Fruit fly (Drosophila melanogaster) whole organism, embryonic: ENCODE results near the gene Stim.
A peak's percentile ranks its signal among the peaks of the same experiment; 100 is the strongest.

Source experiments
- ATbp ChIP-seq: fragments of 200-800 bp; sonication (Bioruptor generic); optimal IDR thresholded peaks from 2 replicates; lab custom pipeline; 2017; ENCODE audit warnings: missing biosample characterization, mild to moderate bottlenecking, missing genetic modification characterization, missing genetic modification reagents
- Ada2b ChIP-seq: fragments of 200-800 bp; sonication (Bioruptor generic); IDR thresholded peaks from 2 replicates; pipeline ENCODE4 v1.3.6; 2022; ENCODE audit warnings: missing biosample characterization, missing genetic modification characterization
- B-H2 ChIP-seq: fragments of 200-800 bp; sonication (Bioruptor generic); optimal IDR thresholded peaks from 2 replicates; lab custom pipeline; 2018; ENCODE audit warnings: missing biosample characterization, mild to moderate bottlenecking, missing genetic modification characterization
- CG1024 ChIP-seq: fragments of 200-800 bp; sonication (Bioruptor generic); IDR thresholded peaks from 2 replicates; pipeline ENCODE4 v1.3.6; 2022; ENCODE audit warnings: missing biosample characterization, missing genetic modification characterization
- CG10267 ChIP-seq: fragments of 200-800 bp; sonication (Bioruptor generic); optimal IDR thresholded peaks from 2 replicates; lab custom pipeline; 2018; ENCODE audit warnings: missing biosample characterization, mild to moderate bottlenecking, missing genetic modification characterization, moderate library complexity
- CG10979 ChIP-seq: fragments of 200-800 bp; sonication (Bioruptor generic); optimal IDR thresholded peaks from 2 replicates; lab custom pipeline; 2018; ENCODE audit warnings: missing biosample characterization, mild to moderate bottlenecking, missing genetic modification characterization, moderate library complexity
- CG13424 ChIP-seq: fragments of 200-800 bp; sonication (Bioruptor generic); optimal IDR thresholded peaks from 2 replicates; lab custom pipeline; 2019; ENCODE audit warnings: missing biosample characterization, mild to moderate bottlenecking, missing genetic modification characterization, moderate library complexity
- CG14710 ChIP-seq: fragments of 200-800 bp; sonication (Bioruptor generic); optimal IDR thresholded peaks from 3 replicates; lab custom pipeline; 2019; ENCODE audit warnings: missing biosample characterization, mild to moderate bottlenecking, missing genetic modification characterization, moderate library complexity
- CG15601 ChIP-seq: fragments of 200-800 bp; sonication (Bioruptor generic); optimal IDR thresholded peaks from 3 replicates; lab custom pipeline; 2019; ENCODE audit warnings: missing biosample characterization, mild to moderate bottlenecking, missing genetic modification characterization, moderate library complexity
- CG1603 ChIP-seq: fragments of 200-800 bp; sonication (Bioruptor generic); optimal IDR thresholded peaks from 2 replicates; lab custom pipeline; 2019; ENCODE audit warnings: missing biosample characterization, mild to moderate bottlenecking, missing genetic modification characterization, moderate library complexity
- CG17328 ChIP-seq: fragments of 200-800 bp; sonication (Bioruptor generic); IDR thresholded peaks from 2 replicates; pipeline ENCODE4 v1.3.6; 2022; ENCODE audit warnings: missing biosample characterization, missing genetic modification characterization
- CG17829 ChIP-seq: fragments of 200-800 bp; optimal IDR thresholded peaks from 2 replicates; lab custom pipeline; 2019; ENCODE audit warnings: missing biosample characterization, mild to moderate bottlenecking, missing genetic modification characterization, moderate library complexity
- CG2120 ChIP-seq: fragments of 200-800 bp; sonication (Bioruptor generic); optimal IDR thresholded peaks from 3 replicates; lab custom pipeline; 2016; ENCODE audit warnings: missing biosample characterization, missing genetic modification characterization
- CG30020 ChIP-seq: fragments of 200-800 bp; optimal IDR thresholded peaks from 2 replicates; lab custom pipeline; 2019; ENCODE audit warnings: missing biosample characterization, mild to moderate bottlenecking, missing genetic modification characterization, moderate library complexity
- CG3407 ChIP-seq: fragments of 200-800 bp; sonication (Bioruptor generic); optimal IDR thresholded peaks from 2 replicates; lab custom pipeline; 2018; ENCODE audit warnings: missing biosample characterization, mild to moderate bottlenecking, missing genetic modification characterization
- CG6791 ChIP-seq: fragments of 200-800 bp; sonication (Bioruptor generic); IDR thresholded peaks from 3 replicates; pipeline ENCODE4 v1.3.6; 2022; ENCODE audit warnings: missing biosample characterization, missing genetic modification characterization; ENCODE audit not compliant: partially characterized antibody
- CG7928 ChIP-seq: fragments of 200-800 bp; sonication (Bioruptor generic); optimal IDR thresholded peaks from 2 replicates; lab custom pipeline; 2017; ENCODE audit warnings: missing biosample characterization, mild to moderate bottlenecking, missing genetic modification characterization
- CG7963 ChIP-seq: fragments of 200-800 bp; sonication (Bioruptor generic); IDR thresholded peaks from 3 replicates; pipeline ENCODE4 v1.3.6; 2022; ENCODE audit warnings: missing biosample characterization, missing genetic modification characterization; ENCODE audit not compliant: partially characterized antibody
- CG8388 ChIP-seq: fragments of 200-800 bp; sonication (Bioruptor generic); optimal IDR thresholded peaks from 2 replicates; lab custom pipeline; 2019; ENCODE audit warnings: missing biosample characterization, mild to moderate bottlenecking, missing genetic modification characterization, moderate library complexity
- CG9797 ChIP-seq: fragments of 200-800 bp; sonication (Bioruptor generic); optimal IDR thresholded peaks from 3 replicates; lab custom pipeline; 2018; ENCODE audit warnings: missing biosample characterization, mild to moderate bottlenecking, missing genetic modification characterization
- HmgZ ChIP-seq: fragments of 200-800 bp; sonication (Bioruptor generic); optimal IDR thresholded peaks from 2 replicates; lab custom pipeline; 2018; ENCODE audit warnings: missing biosample characterization, mild to moderate bottlenecking, missing genetic modification characterization
- Hr51 ChIP-seq, 2 experiments: fragments of 200-800 bp; sonication (Bioruptor generic); optimal IDR thresholded peaks; 2 replicates in 1 of 2; 3 replicates in 1 of 2; lab custom pipeline; 2016 to 2018; ENCODE audit warnings: missing biosample characterization in 2 of 2, missing genetic modification characterization in 2 of 2, mild to moderate bottlenecking in 1 of 2, moderate library complexity in 1 of 2
- Nf-YB ChIP-seq: fragments of 200-800 bp; sonication (Bioruptor generic); optimal IDR thresholded peaks from 3 replicates; lab custom pipeline; 2019; ENCODE audit warnings: missing biosample characterization, mild to moderate bottlenecking, missing genetic modification characterization, moderate library complexity
- Opbp ChIP-seq: fragments of 200-800 bp; sonication (Bioruptor generic); IDR thresholded peaks from 3 replicates; pipeline ENCODE4 v1.3.6; 2022; ENCODE audit warnings: missing biosample characterization, missing genetic modification characterization; ENCODE audit not compliant: partially characterized antibody
- Sox100B ChIP-seq: fragments of 200-800 bp; sonication (Bioruptor generic); optimal IDR thresholded peaks from 3 replicates; lab custom pipeline; 2018; ENCODE audit warnings: missing biosample characterization, mild to moderate bottlenecking, missing genetic modification characterization
- ap ChIP-seq: fragments of 200-800 bp; sonication (Bioruptor generic); IDR thresholded peaks from 2 replicates; pipeline ENCODE4 v1.3.6; 2022; ENCODE audit warnings: missing biosample characterization, missing genetic modification characterization
- bbx ChIP-seq: fragments of 200-800 bp; sonication (Bioruptor generic); IDR thresholded peaks from 2 replicates; pipeline ENCODE4 v1.3.6; 2022; ENCODE audit warnings: missing biosample characterization, missing genetic modification characterization; ENCODE audit not compliant: partially characterized antibody
- cas ChIP-seq: fragments of 200-800 bp; sonication (Bioruptor generic); IDR thresholded peaks from 2 replicates; pipeline ENCODE4 v1.3.6; 2022; ENCODE audit warnings: missing biosample characterization, missing genetic modification characterization
- dpn ChIP-seq, 2 experiments: fragments of 200-800 bp; sonication (Bioruptor generic); optimal IDR thresholded peaks; 3 replicates each; lab custom pipeline; 2016; ENCODE audit warnings: missing biosample characterization in 2 of 2, missing genetic modification characterization in 2 of 2
- exex ChIP-seq: fragments of 200-800 bp; sonication (Bioruptor generic); optimal IDR thresholded peaks from 4 replicates; lab custom pipeline; 2018; ENCODE audit warnings: missing biosample characterization, mild to moderate bottlenecking, missing genetic modification characterization, moderate library complexity
- fu2 ChIP-seq: fragments of 200-800 bp; sonication (Bioruptor generic); optimal IDR thresholded peaks from 2 replicates; lab custom pipeline; 2016; ENCODE audit warnings: missing biosample characterization, missing genetic modification characterization
- gro ChIP-seq: fragments of 200-800 bp; sonication (Bioruptor generic); optimal IDR thresholded peaks from 2 replicates; lab custom pipeline; 2016; ENCODE audit warnings: missing biosample characterization, missing genetic modification characterization
- hbn ChIP-seq: fragments of 200-800 bp; sonication (Bioruptor generic); IDR thresholded peaks from 2 replicates; pipeline ENCODE4 v1.3.6; 2022; ENCODE audit warnings: missing biosample characterization, missing genetic modification characterization; ENCODE audit not compliant: partially characterized antibody
- hkb ChIP-seq, 2 experiments: fragments of 200-800 bp in 1 of 2; fragments of >200 bp in 1 of 2; sonication (Bioruptor generic) in 1 of 2; IDR thresholded peaks in 1 of 2; optimal IDR thresholded peaks in 1 of 2; 2 replicates each; pipeline versions ENCODE4 v1.3.6 to Lab custom; 2017 to 2022; ENCODE audit warnings: missing biosample characterization in 1 of 2, missing genetic modification characterization in 1 of 2
- insv ChIP-seq, 2 experiments: fragments of 200-800 bp; sonication (Bioruptor generic); optimal IDR thresholded peaks; 3 replicates each; lab custom pipeline; 2016 to 2018; ENCODE audit warnings: missing biosample characterization in 2 of 2, missing genetic modification characterization in 2 of 2
- onecut ChIP-seq: fragments of 200-800 bp; sonication (Bioruptor generic); IDR thresholded peaks from 2 replicates; pipeline ENCODE4 v1.3.6; 2022; ENCODE audit warnings: missing biosample characterization, missing genetic modification characterization
- org-1 ChIP-seq: fragments of 200-800 bp; sonication (Bioruptor generic); optimal IDR thresholded peaks from 2 replicates; lab custom pipeline; 2017; ENCODE audit warnings: missing biosample characterization, missing genetic modification characterization
- pb ChIP-seq: fragments of 200-800 bp; sonication (Bioruptor generic); optimal IDR thresholded peaks from 3 replicates; lab custom pipeline; 2016; ENCODE audit warnings: missing biosample characterization, missing genetic modification characterization
- pfk ChIP-seq: fragments of 200-800 bp; sonication (Bioruptor generic); optimal IDR thresholded peaks from 2 replicates; lab custom pipeline; 2018; ENCODE audit warnings: missing biosample characterization, mild to moderate bottlenecking, missing genetic modification characterization, moderate library complexity
- pho ChIP-seq: fragments of 200-800 bp; sonication (Bioruptor generic); optimal IDR thresholded peaks from 2 replicates; lab custom pipeline; 2016; ENCODE audit warnings: missing biosample characterization, missing genetic modification characterization
- row ChIP-seq: fragments of 200-800 bp; sonication (Bioruptor generic); IDR thresholded peaks from 3 replicates; pipeline ENCODE4 v1.3.6; 2022; ENCODE audit warnings: missing biosample characterization, missing genetic modification characterization
- sens ChIP-seq: fragments of 200-800 bp; sonication (Bioruptor generic); peaks from one replicate; lab custom pipeline; 2016; ENCODE audit warnings: missing biosample characterization, missing genetic modification characterization
- slbo ChIP-seq: fragments of 200-800 bp; sonication (Bioruptor generic); IDR thresholded peaks from 2 replicates; pipeline ENCODE4 v1.3.6; 2022; ENCODE audit warnings: missing biosample characterization, missing genetic modification characterization
- sqz ChIP-seq: fragments of 200-800 bp; sonication (Bioruptor generic); optimal IDR thresholded peaks from 3 replicates; lab custom pipeline; 2018; ENCODE audit warnings: missing biosample characterization, mild to moderate bottlenecking, missing genetic modification characterization
- toy ChIP-seq: fragments of 200-800 bp; sonication (Bioruptor generic); IDR thresholded peaks from 2 replicates; pipeline ENCODE4 v1.3.6; 2022; ENCODE audit warnings: missing biosample characterization, missing genetic modification characterization
- zen ChIP-seq: fragments of 200-800 bp; sonication (Bioruptor generic); optimal IDR thresholded peaks from 3 replicates; lab custom pipeline; 2018; ENCODE audit warnings: missing biosample characterization, mild to moderate bottlenecking, missing genetic modification characterization, moderate library complexity

Gene Stim

dm6 chrX:15893732-15894264 lies 46.5 kb downstream of the Stim start (continued):
- peak; percentile 24 for TF ChIP-seq CG15601 (tag; lab: Kevin White, UChicago)
- no peak for TF ChIP-seq CG17328 (GFP tag; lab: Robert Waterston, UW)
- TF ChIP-seq sens (GFP tag; lab: Kevin White, UChicago) = peak; percentile 66
- peak; percentile 12 for TF ChIP-seq sqz
- TF ChIP-seq hkb (optimal IDR thresholded peaks at IDR 0.05; lab: Kevin White, UChicago) = no peak
- peak; percentile 7; the same call in 1 of the 2 replicates for TF ChIP-seq hkb (GFP tag; IDR thresholded peaks at IDR 0.05; lab: Robert Waterston, UW)
- peak; percentile 15 for TF ChIP-seq Sox100B (GFP tag; lab: Kevin White, UChicago)
- peak; percentile 25 for TF ChIP-seq org-1 (GFP tag; lab: Kevin White, UChicago)
- peak; percentile 35; the same call in 1 of the 2 replicates for TF ChIP-seq onecut
- no peak for TF ChIP-seq B-H2 (GFP tag; lab: Kevin White, UChicago)
- peak; percentile 39 for TF ChIP-seq CG3407 (GFP tag; lab: Kevin White, UChicago)
- TF ChIP-seq, all 482 proteins: peak for 17

DNA sequence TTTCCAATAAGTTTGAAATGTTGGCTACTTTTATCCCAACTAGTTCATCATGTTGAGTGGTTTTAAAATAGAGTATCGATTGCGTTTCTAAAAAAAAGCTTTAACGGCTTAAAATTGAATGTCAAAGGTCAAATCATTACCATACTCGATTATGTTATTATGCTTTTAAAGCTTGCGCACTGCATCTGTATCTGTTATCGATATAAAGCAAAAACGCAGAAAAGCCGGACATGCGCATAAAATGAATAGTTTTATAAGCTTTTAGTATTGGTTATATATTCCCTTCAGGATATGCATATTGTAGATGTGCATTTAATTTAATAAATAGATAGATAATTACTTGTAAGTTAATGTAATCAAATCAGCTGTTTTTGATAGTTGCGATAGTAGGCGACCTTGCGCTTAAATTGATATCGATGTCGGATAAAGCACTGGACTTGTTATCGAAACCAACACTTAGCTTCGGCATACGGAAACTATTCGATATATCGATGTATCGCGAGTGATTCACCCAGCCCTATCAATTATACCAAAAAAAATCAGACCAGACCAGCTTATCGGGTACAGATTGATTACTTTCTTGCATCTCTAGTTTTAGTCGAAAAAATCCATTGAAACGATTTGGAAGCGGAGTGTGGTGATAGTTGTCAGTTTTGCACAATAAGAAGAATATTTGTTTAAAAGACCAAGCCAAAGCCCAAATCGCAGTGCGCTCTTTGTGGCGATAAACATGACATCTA lies 48.5 kb downstream of the Stim start, which contains the start of gene shi:
Gene shi, plus strand, starts transcription at position 511 of the 740 bp plus-strand sequence.
- TF ChIP-seq Opbp (GFP tag; lab: Robert Waterston, UW) = peak; percentile 98
- TF ChIP-seq CG30020 (tag; lab: Kevin White, UChicago) = peak; percentile 84
- TF ChIP-seq pb (GFP tag; lab: Kevin White, UChicago) = no peak
- TF ChIP-seq fu2 (GFP tag; lab: Kevin White, UChicago) = no peak
- peak; percentile 27 for TF ChIP-seq gro (GFP tag; lab: Kevin White, UChicago)
- no peak for TF ChIP-seq ATbp
- peak; percentile 67 for TF ChIP-seq pfk (GFP tag; lab: Kevin White, UChicago)
- peak; percentile 98 for TF ChIP-seq CG7963 (GFP tag; lab: Robert Waterston, UW)
- peak; percentile 67 for TF ChIP-seq row
- TF ChIP-seq CG1603 (tag; lab: Kevin White, UChicago) = peak; percentile 79
- TF ChIP-seq hbn (GFP tag; lab: Robert Waterston, UW) = peak; percentile 96
- TF ChIP-seq Ada2b = no peak
- TF ChIP-seq CG9797 (GFP tag; lab: Kevin White, UChicago) = peak; percentile 85
- peak; percentile 37 for TF ChIP-seq CG17829 (tag; lab: Kevin White, UChicago)
- TF ChIP-seq pho (GFP tag; lab: Kevin White, UChicago) = peak; percentile 33
- TF ChIP-seq CG1024 (GFP tag; lab: Robert Waterston, UW) = 0 out of 2 replicates have a peak, but pooled peaks have one; percentile 18
- peak; percentile 29; the same call in 1 of the 2 replicates for TF ChIP-seq slbo (GFP tag; lab: Robert Waterston, UW)
- peak in 1 of 2 experiments; percentile 67 for TF ChIP-seq insv (GFP tag; optimal IDR thresholded peaks at IDR 0.05; lab: Kevin White, UChicago)
- peak; percentile 18 for TF ChIP-seq Nf-YB (GFP tag; lab: Kevin White, UChicago)
- peak; percentile 1 for TF ChIP-seq CG10979 (tag; lab: Kevin White, UChicago)
- TF ChIP-seq CG8388 (GFP tag; lab: Kevin White, UChicago) = no peak
- TF ChIP-seq CG2120 = peak; percentile 48
- peak; percentile 99 for TF ChIP-seq bbx (GFP tag; lab: Robert Waterston, UW)
- no peak for TF ChIP-seq toy
- TF ChIP-seq CG10267 (tag; lab: Kevin White, UChicago) = peak; percentile 70
- peak; percentile 46 for TF ChIP-seq zen
- TF ChIP-seq CG6791 (GFP tag; lab: Robert Waterston, UW) = peak; percentile 99
- peak; percentile 60 for TF ChIP-seq CG14710 (tag; lab: Kevin White, UChicago)
- peak; percentile 86 for TF ChIP-seq exex (tag; lab: Kevin White, UChicago)
- TF ChIP-seq Hr51 (GFP tag; optimal IDR thresholded peaks at IDR 0.05; lab: Kevin White, UChicago) = peak in 1 of 2 experiments; percentile 53
- no peak for TF ChIP-seq cas
- TF ChIP-seq CG7928 (GFP tag; lab: Kevin White, UChicago) = peak; percentile 83
- peak; percentile 73 for TF ChIP-seq HmgZ (tag; lab: Kevin White, UChicago)
- peak; percentile 12 for TF ChIP-seq CG13424 (tag; lab: Kevin White, UChicago)
- TF ChIP-seq dpn (GFP tag; optimal IDR thresholded peaks at IDR 0.05; lab: Kevin White, UChicago) = peak; percentile 23 to 35
- no peak for TF ChIP-seq ap (GFP tag; lab: Robert Waterston, UW)
